Fruit fly (Drosophila melanogaster): ENCODE data around the gene ProtA.
"Not testable (repeated sequence)": the region's sequence is repeated elsewhere in the genome, so short reads cannot be mapped to it uniquely, and the experiment has no call there.

Gene ProtA

DNA sequence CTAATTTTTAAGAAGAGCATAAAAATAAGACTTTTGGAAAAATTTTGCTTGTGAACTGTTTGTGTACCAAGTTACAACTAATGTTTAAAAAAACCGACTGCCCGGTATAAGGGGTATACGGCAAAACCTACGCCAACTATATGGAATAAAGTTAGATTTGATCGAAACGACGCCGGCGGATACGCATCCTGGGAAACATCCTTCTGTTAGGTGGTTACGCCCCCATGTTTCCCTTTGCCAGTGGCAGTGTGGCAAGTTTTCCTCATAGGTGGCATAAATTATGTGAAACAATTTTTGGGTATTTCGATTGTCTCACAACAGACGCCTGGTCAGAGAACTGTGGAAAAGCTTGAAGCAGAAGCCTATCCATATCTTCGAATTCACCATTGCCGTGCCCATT, at the start of gene ProtA:
TSS of gene ProtA (minus strand) at position 101 of the 400 bp plus-strand sequence.
- TF ChIP-seq CG17801 (GFP tag; optimal IDR thresholded peaks at IDR 0.05; ENCODE audit: partially characterized antibody): not testable (repeated sequence)

DNA sequence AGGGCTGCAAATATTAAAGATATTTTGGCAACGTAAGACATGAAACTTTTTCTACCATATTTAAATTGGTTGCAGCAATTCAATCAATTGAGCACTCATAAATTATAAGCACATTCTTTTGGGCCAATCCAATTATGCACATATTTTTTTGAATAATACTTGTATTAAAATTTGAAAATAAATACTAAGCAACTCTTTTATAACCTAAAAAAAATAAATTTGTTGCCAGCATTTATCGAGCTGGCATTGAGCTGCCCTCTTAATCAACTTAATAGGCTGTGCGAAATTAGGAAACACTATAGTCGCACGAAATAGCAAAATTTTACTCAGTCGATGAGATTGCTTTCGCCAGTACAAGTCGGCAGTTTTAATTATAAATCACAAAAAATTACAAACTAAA, 42.8 kb upstream of the ProtA start, which contains the start of gene CG3491:
TSS of gene CG3491 (plus strand) at position 301 of the 400 bp plus-strand sequence.
- TF ChIP-seq CG17801 (GFP tag; optimal IDR thresholded peaks at IDR 0.05; ENCODE audit: partially characterized antibody): no peak

DNA sequence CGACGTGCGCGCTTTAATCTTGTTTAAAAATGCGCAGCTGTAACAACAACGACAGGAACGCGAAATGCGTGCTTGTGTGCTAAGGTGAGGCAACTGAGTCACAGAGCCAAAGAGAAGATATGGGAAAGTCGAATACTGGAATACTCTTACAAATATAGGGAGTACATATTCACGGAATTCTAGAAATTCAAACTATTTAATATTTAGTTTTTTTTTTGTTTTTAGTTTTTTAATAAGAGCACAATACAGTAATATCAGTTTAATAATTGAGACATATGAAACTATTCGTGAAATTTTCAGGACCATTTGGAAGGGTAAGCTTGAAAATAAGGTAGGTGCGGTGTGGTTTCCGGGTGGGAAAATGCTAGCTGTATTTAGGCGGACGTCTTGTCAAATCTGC, 6.1 kb upstream of the ProtA start:
- TF ChIP-seq CG17801 (GFP tag; optimal IDR thresholded peaks at IDR 0.05; ENCODE audit: partially characterized antibody): no peak

DNA sequence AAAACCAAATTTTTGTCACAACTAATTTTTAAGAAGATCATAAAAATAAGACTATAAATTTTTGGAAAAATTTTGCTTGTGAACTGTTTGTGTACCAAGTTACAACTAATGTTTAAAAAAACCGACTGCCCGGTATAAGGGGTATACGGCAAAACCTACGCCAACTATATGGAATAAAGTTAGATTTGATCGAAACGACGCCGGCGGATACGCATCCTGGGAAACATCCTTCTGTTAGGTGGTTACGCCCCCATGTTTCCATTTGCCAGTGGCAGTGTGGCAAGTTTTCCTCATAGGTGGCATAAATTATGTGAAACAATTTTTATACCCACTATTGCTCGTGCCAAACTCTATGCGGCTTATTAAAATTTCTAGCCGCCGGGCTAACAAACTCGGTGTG, 2.2 kb upstream of the ProtA start, which contains the start of gene ProtB:
TSS of gene ProtB (minus strand) at position 101 of the 400 bp plus-strand sequence.
- not testable (repeated sequence) for TF ChIP-seq CG17801 (GFP tag; optimal IDR thresholded peaks at IDR 0.05; ENCODE audit: partially characterized antibody)

dm6 chr2L:14876233-14876632, 5.2 kb downstream of the ProtA start, which contains the start of gene CG15278:
Gene CG15278 (minus strand): TSS chr2L:14876333.
- no peak for TF ChIP-seq CG17801 (GFP tag; optimal IDR thresholded peaks at IDR 0.05; ENCODE audit: partially characterized antibody)

- no peak for TF ChIP-seq CG17801 (GFP tag; optimal IDR thresholded peaks at IDR 0.05; ENCODE audit: partially characterized antibody)
These were observed 9.5 kb downstream of the ProtA start, which contains the start of gene CG4480 for dm6 chr2L:14871922-14872321. Gene CG4480 (minus strand): TSS chr2L:14872022.

- TF ChIP-seq CG17801 (GFP tag; optimal IDR thresholded peaks at IDR 0.05; ENCODE audit: partially characterized antibody): no peak
These were observed 29.8 kb downstream of the ProtA start, which contains the start of gene CG15279 for dm6 chr2L:14851678-14852077. Gene CG15279 (minus strand): TSS chr2L:14851749.

dm6 chr2L:14842058-14842457, 39.4 kb downstream of the ProtA start, which contains the start of gene CG42682:
Gene CG42682 (plus strand): TSS chr2L:14842358.
- TF ChIP-seq CG17801 (GFP tag; optimal IDR thresholded peaks at IDR 0.05; ENCODE audit: partially characterized antibody): no peak

All from ovary, adult (tissue).